Worm (Caenorhabditis elegans) whole organism, midembryonic: Measurements from ENCODE around the gene ints-7.

Experiments
- T22C8.4 ChIP-seq: fragments of 200-800 bp; sonication (Bioruptor generic); IDR thresholded peaks from 2 replicates; pipeline ENCODE4 v1.3.6; 2022; ENCODE audit warnings: missing genetic modification characterization, missing compliant biosample characterization
- cog-1 ChIP-seq: sonication (generic microtip); optimal IDR thresholded peaks from 2 replicates; lab custom pipeline; 2016; ENCODE audit warnings: missing genetic modification characterization, missing compliant biosample characterization
- flt-1 ChIP-seq: fragments of 200-800 bp; sonication (Bioruptor generic); IDR thresholded peaks from 2 replicates; pipeline ENCODE4 v1.3.6; 2022; ENCODE audit warnings: missing genetic modification characterization, missing compliant biosample characterization
- klf-2 ChIP-seq: fragments of 200-800 bp; sonication (Bioruptor generic); conservative IDR thresholded peaks from 2 replicates; pipeline ENCODE4 v1.3.6; 2022; ENCODE audit warnings: missing genetic modification reagents, missing genetic modification characterization, missing compliant biosample characterization
- med-1 ChIP-seq: sonication (generic microtip); optimal IDR thresholded peaks from 2 replicates; lab custom pipeline; 2017; ENCODE audit warnings: missing genetic modification characterization, mild to moderate bottlenecking, missing compliant biosample characterization, antibody characterized with exemption, missing genetic modification reagents; ENCODE audit not compliant: insufficient read depth
- ref-1 ChIP-seq: fragments of 200-800 bp; sonication (Bioruptor generic); conservative IDR thresholded peaks from 2 replicates; pipeline ENCODE4 v1.3.6; 2022; ENCODE audit warnings: missing genetic modification reagents, missing genetic modification characterization, missing compliant biosample characterization
- tab-1 ChIP-seq: fragments of 200-800 bp; sonication (Bioruptor generic); IDR thresholded peaks from 2 replicates; pipeline ENCODE4 v1.3.6; 2022; ENCODE audit warnings: missing genetic modification characterization, missing compliant biosample characterization
- ztf-23 ChIP-seq: fragments of 200-800 bp; sonication (Bioruptor generic); IDR thresholded peaks from 2 replicates; pipeline ENCODE4 v1.3.6; 2022; ENCODE audit warnings: missing genetic modification reagents, missing genetic modification characterization, missing compliant biosample characterization

ce11 chrII:11636617-11637016 is 54.0 kb downstream of the ints-7 start:
- TF ChIP-seq flt-1 (GFP tag; lab: Robert Waterston, UW) (0 out of 2 replicates have a peak, but pooled peaks have one; percentile 16), ztf-23 (GFP tag; lab: Robert Waterston, UW) (no peak), cog-1 (no peak), T22C8.4 (GFP tag; lab: Robert Waterston, UW) (no peak), ref-1 (no peak), klf-2 (GFP tag; lab: Robert Waterston, UW) (no peak), tab-1 (no peak), med-1 (GFP tag; lab: Kevin White, UChicago) (no peak)
